Worm (Caenorhabditis elegans): ENCODE measurements around the gene C25E10.5.

ce11 chrV:8991679-8992078 is 38.7 kb upstream of the C25E10.5 start, which contains the start of gene F59E11.6:
- TF ChIP-seq snpc-4 (tag; optimal IDR thresholded peaks at IDR 0.05) (no peak), ceh-39 (tag; optimal IDR thresholded peaks at IDR 0.05) (no peak), lin-13 (tag; optimal IDR thresholded peaks at IDR 0.05) (no peak)
